Fruit fly (Drosophila melanogaster): ENCODE results near the gene CG2663.

CG2663 gene

dm6 chr3R:5393742-5394391 is 10.1 kb downstream of the CG2663 start, which contains the start of gene CG1172:
TSS of gene CG1172 (plus strand) at chr3R:5393922.
- TF ChIP-seq HLH106 (tag; optimal IDR thresholded peaks at IDR 0.05): peak; percentile 8
- no peak for TF ChIP-seq psq (GFP tag; optimal IDR thresholded peaks at IDR 0.05)
- TF ChIP-seq h (GFP tag; optimal IDR thresholded peaks at IDR 0.05): peak; percentile 18
- TF ChIP-seq sage (GFP tag; optimal IDR thresholded peaks at IDR 0.05): no peak
- TF ChIP-seq OdsH (GFP tag; optimal IDR thresholded peaks at IDR 0.05): peak; percentile 12
- no peak for TF ChIP-seq dsf (GFP tag; optimal IDR thresholded peaks at IDR 0.05; ENCODE audit: borderline replicate concordance)
- TF ChIP-seq CG9705 (GFP tag; optimal IDR thresholded peaks at IDR 0.05): peak; percentile 12

dm6 chr3R:5392621-5393020 is 11.3 kb downstream of the CG2663 start, which contains the start of gene kkv:
TSS of gene kkv (minus strand) at chr3R:5392866.
- TF ChIP-seq foxo (GFP tag; optimal IDR thresholded peaks at IDR 0.05) (no peak), Sp1 (GFP tag; optimal IDR thresholded peaks at IDR 0.05) (no peak), Jra (GFP tag; optimal IDR thresholded peaks at IDR 0.05) (no peak), Rel (GFP tag; optimal IDR thresholded peaks at IDR 0.05) (no peak), Rel (tag; optimal IDR thresholded peaks at IDR 0.05) (peak; percentile 14), Vsx2 (GFP tag; optimal IDR thresholded peaks at IDR 0.05; ENCODE audit: partially characterized antibody) (peak; percentile 6), usp (GFP tag; optimal IDR thresholded peaks at IDR 0.05) (no peak), dl (GFP tag; optimal IDR thresholded peaks at IDR 0.05; ENCODE audit: insufficient read depth in 1 of 2, partially characterized antibody in 2 of 2) (peak in 1 of 2 experiments; percentile 1), Dif (GFP tag; optimal IDR thresholded peaks at IDR 0.05; ENCODE audit: partially characterized antibody) (peak; percentile 31)

- TF ChIP-seq h (GFP tag; optimal IDR thresholded peaks at IDR 0.05) (no peak), br (GFP tag; optimal IDR thresholded peaks at IDR 0.05) (no peak), woc (GFP tag; optimal IDR thresholded peaks at IDR 0.05) (no peak), Vsx2 (GFP tag; optimal IDR thresholded peaks at IDR 0.05; ENCODE audit: partially characterized antibody) (peak; percentile 10), fru (GFP tag; optimal IDR thresholded peaks at IDR 0.05) (no peak), N (GFP tag; optimal IDR thresholded peaks at IDR 0.05) (no peak)
These were observed 11.9 kb downstream of the CG2663 start for dm6 chr3R:5392033-5392432.

dm6 chr3R:5390095-5390663 is 13.8 kb downstream of the CG2663 start:
- TF ChIP-seq Dfd (GFP tag; optimal IDR thresholded peaks at IDR 0.05) (no peak), tai (GFP tag; optimal IDR thresholded peaks at IDR 0.05) (no peak), ey (GFP tag; optimal IDR thresholded peaks at IDR 0.05) (no peak), Dif (GFP tag; optimal IDR thresholded peaks at IDR 0.05; ENCODE audit: partially characterized antibody) (no peak), pan (optimal IDR thresholded peaks at IDR 0.05) (no peak), CG32264 (GFP tag; optimal IDR thresholded peaks at IDR 0.05) (no peak), foxo (GFP tag; optimal IDR thresholded peaks at IDR 0.05) (no peak), GATAd (GFP tag; optimal IDR thresholded peaks at IDR 0.05) (no peak), brk (GFP tag; optimal IDR thresholded peaks at IDR 0.05) (no peak), Jra (GFP tag; optimal IDR thresholded peaks at IDR 0.05) (no peak), lola (GFP tag; optimal IDR thresholded peaks at IDR 0.05) (no peak), Hnf4 (GFP tag; optimal IDR thresholded peaks at IDR 0.05) (no peak), HLH106 (tag; optimal IDR thresholded peaks at IDR 0.05) (no peak), fru (GFP tag; optimal IDR thresholded peaks at IDR 0.05) (no peak), psq (GFP tag; optimal IDR thresholded peaks at IDR 0.05) (no peak), dmrt93B (GFP tag; optimal IDR thresholded peaks at IDR 0.05) (no peak), woc (GFP tag; optimal IDR thresholded peaks at IDR 0.05) (no peak)

dm6 chr3R:5389435-5389834 is 14.5 kb downstream of the CG2663 start:
- TF ChIP-seq woc (GFP tag; optimal IDR thresholded peaks at IDR 0.05): no peak
- TF ChIP-seq dl (GFP tag; optimal IDR thresholded peaks at IDR 0.05; ENCODE audit: insufficient read depth in 1 of 2, partially characterized antibody in 2 of 2): no peak
- no peak for TF ChIP-seq Hnf4 (GFP tag; optimal IDR thresholded peaks at IDR 0.05)
- no peak for TF ChIP-seq OdsH (GFP tag; optimal IDR thresholded peaks at IDR 0.05)
- no peak for TF ChIP-seq usp (GFP tag; optimal IDR thresholded peaks at IDR 0.05)
- no peak for TF ChIP-seq lola (GFP tag; optimal IDR thresholded peaks at IDR 0.05)
